Worm (Caenorhabditis elegans): ENCODE measurements around the gene clec-163.
"Not testable (repeated sequence)": the region's sequence is repeated elsewhere in the genome, so short reads cannot be mapped to it uniquely, and the experiment has no call there.

- TF ChIP-seq C16A3.4, elt-2, egl-27, nhr-76 (tag; optimal IDR thresholded peaks at IDR 0.05): not testable (repeated sequence)
Observed at ce11 chrIII:10805625-10806024, 11.5 kb downstream of the clec-163 start, which contains the start of gene klp-7.
